Worm (Caenorhabditis elegans): ENCODE measurements around the gene tiar-2.

DNA sequence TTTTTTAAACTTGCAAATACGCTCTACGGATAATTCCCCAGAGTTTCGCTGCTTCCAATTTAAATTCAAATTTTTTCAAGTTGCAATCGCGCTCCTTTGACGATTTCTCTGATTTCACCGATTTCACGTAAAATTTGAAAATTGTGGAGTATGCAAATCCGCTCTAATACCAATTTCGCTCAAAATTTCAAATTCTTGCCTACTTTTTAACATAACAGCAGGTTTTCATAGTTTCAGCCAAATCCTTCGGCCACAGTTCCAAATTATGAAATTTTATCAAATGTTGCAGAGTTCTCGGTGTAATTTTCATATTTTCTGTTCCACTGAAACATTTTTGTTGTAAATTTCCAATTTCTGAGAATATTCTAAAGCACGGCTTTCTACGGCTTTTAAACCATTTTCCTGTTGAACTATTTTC lies 19.4 kb downstream of the tiar-2 start, which contains the start of gene alkb-7:
- TF ChIP-seq aly-1 (tag; optimal IDR thresholded peaks at IDR 0.05) = no peak
- TF ChIP-seq hmg-4 (GFP tag; optimal IDR thresholded peaks at IDR 0.05) = no peak
- TF ChIP-seq ama-1 (optimal IDR thresholded peaks at IDR 0.05) = peak; percentile 79
- TF ChIP-seq scrt-1 (GFP tag; IDR thresholded peaks at IDR 0.05) = no peak
- no peak for TF ChIP-seq tbx-11 (GFP tag; IDR thresholded peaks at IDR 0.05)
- no peak for TF ChIP-seq sea-1 (GFP tag; conservative IDR thresholded peaks at IDR 0.05)
- no peak for TF ChIP-seq ets-7 (tag; optimal IDR thresholded peaks at IDR 0.05)

Data from whole organism, early embryonic.